Fruit fly (Drosophila melanogaster): Measurements from ENCODE around the gene Dpm2.
A peak's percentile ranks its signal among the peaks of the same experiment; 100 is the strongest.

Dpm2 gene

dm6 chr3L:3337345-3337928 lies 18.1 kb downstream of the Dpm2 start:
- no peak for TF ChIP-seq noc (tag; optimal IDR thresholded peaks at IDR 0.05)

DNA sequence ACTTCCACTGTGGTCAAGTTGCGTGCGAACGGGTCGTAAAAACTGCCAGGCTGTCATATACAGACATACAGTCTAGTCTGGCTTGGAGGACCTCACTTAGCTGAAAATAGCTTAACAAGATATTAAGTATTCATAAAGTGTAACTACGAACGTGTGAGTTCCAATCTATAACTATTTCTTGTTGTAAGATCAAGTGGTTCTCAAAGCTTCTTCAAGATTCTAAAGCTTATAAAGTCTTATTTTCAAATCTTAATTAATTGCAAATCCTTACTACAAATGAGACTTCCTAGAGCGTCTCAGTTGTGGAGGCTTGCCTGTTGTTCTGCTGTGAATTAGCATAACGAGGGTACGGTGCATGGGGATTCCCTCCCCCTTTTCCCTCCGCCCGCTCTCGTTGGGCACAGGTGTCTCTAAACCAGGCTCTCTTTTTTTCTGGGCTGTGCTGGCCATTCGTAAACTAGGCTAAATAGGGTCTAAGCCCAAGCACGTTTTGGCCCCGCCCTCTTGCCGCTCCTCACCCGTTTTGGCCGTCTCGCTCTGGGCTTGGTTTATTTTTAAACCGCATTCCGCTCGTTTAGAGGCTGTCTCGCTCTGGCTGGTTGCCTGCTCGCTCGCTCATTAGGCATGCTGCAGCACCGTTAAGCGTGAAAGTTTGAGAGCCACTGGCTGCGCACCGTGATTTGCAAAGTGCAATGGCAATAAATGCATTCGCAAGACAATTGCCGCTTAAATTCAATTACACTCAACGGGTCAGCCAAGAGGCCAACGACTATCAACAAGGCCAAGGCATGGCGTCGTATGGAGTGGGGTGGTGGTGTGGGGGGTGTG lies 18.9 kb downstream of the Dpm2 start:
- no peak for TF ChIP-seq noc (tag; optimal IDR thresholded peaks at IDR 0.05)

DNA sequence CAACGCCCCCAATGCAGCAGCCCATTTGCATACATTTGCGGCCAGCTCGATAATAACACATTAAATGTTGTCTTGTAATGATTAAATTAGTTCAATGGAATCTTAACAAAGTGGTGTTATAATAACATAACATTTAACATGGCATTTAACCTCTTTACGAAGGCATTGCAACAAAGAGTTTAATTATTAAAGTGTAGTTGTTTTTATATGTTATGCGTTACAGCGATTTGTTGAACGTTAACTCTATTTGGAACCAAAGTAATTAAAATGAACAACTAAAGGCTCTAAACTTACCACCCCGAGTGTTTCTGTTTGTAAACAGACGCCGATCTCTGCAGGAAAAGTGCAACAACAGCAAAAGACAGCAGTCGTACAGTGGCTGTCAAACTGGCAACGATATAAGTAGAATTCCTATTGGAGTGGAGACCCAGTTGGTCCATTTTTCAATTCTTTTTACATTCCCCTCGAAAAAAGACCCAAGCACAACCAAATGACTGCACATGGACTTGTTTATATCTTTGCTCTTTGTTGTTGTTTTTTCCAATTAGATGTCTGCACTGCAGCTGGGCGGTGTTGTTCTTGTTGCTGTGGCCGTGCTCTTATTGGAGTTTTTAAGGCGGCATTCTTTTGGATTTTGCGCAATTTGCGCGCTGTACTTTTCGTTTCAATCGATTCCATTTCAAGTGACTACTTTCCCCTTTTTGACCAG lies 19.7 kb downstream of the Dpm2 start:
- no peak for TF ChIP-seq noc (tag; optimal IDR thresholded peaks at IDR 0.05)

DNA sequence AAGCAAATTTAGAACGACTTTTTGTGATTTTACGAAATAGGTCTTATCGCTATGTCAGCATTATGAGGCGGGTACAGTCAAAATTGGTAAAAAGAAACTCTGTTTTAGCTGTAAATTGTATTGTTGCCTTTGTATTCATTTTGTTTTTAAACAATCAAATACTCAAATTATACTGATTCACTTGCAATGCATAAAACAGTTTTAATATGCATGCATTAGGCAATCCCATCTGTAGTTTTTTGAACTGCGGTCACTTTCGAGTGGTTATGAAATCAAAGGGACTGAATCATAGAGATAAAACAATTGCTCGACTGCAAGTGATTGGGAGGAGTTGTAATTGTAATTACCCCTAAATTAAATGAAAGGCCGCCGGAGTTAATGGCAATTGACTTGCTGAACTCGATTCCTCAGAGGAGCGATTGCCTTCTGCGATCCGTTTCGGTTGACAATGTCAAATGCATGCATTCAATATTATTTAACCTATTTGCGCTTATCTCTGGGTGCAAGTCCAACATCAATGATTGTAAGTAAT lies 20.4 kb downstream of the Dpm2 start:
- TF ChIP-seq noc (tag; optimal IDR thresholded peaks at IDR 0.05), result no peak

- no peak for TF ChIP-seq noc (tag; optimal IDR thresholded peaks at IDR 0.05)
Measured at dm6 chr3L:3342307-3342940, 23.1 kb downstream of the Dpm2 start.

DNA sequence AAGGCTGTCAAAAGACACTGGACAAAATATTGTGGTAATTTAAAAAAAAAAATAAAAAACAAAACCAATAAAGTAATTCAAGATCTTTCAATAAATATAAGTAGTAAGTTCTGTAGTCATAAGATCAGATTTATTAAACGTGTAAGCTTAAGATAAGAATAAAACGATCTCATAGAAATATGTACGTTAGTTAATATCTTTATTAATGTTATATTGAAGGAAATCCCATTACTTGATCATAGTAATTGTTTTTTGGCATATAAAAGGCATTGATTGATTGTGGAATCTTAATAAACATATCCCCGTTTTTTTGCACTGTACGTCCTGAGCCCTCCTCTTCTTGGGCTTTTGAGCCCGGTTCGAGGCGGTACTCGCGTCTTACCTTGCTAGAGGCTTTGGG lies 23.9 kb downstream of the Dpm2 start:
- TF ChIP-seq noc (tag; optimal IDR thresholded peaks at IDR 0.05), result peak; percentile 29

dm6 chr3L:3344528-3344927 lies 25.2 kb downstream of the Dpm2 start:
- no peak for TF ChIP-seq noc (tag; optimal IDR thresholded peaks at IDR 0.05)

- TF ChIP-seq noc (tag; optimal IDR thresholded peaks at IDR 0.05), result no peak
Measured at dm6 chr3L:3346294-3346693, 26.9 kb downstream of the Dpm2 start.

DNA sequence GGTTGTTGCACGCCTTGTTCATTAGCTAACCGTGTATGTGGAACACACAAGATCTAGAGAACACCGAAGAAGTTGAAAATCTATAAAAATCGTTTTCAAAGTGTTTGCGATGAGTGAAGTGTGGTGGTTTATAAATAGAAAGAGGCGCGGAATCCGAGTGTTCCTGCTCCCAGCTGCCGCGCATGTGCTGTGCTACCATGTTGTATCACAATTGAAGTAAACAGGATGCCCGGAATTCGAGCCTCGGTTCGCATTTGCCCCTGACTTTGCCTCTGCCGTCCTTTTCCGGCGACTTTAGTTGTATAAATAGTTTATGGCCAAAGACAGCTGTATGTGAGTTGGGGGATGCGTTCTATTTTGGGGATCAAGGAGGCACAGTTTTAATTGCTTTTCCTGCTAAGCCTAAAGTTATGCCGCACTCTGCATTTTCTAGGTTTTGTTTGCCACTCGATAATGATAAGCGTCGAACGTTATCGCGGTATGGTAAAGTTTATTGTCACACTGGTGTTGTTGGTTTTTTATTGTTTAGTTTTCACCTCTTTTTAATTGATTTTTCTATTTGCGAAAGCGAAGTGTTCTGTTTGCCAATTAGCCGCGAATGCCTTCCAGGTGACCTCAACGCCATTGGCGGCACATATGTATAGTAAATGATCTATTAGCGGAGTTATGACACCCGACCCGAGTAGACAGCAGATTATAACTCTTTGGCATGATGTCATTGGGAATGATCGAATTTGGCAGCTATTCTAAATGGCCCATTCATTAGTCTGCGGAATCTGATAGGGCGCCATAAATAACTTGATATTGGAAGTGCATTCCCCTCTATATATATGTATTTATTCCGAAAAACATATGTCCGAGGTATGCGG lies 29.8 kb downstream of the Dpm2 start:
- TF ChIP-seq noc (tag; optimal IDR thresholded peaks at IDR 0.05), result peak; percentile 23

DNA sequence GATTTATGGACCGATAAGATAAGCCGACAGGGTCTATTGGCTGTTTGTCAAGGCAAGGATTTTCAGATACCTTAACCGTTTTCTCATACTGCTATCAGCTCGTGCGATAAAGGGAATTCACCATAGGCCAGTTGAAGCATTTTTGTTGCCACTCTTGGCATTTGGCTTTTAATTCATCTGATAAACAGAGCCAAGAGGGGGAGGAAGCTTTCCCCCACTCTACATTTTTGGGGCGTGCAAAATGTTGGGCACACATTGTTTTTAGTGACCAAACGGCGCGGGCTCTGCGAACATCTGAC lies 30.4 kb downstream of the Dpm2 start:
- no peak for TF ChIP-seq noc (tag; optimal IDR thresholded peaks at IDR 0.05)

dm6 chr3L:3350572-3351343 lies 31.4 kb downstream of the Dpm2 start:
- TF ChIP-seq noc (tag; optimal IDR thresholded peaks at IDR 0.05), result peak; percentile 64

dm6 chr3L:3351814-3352359 lies 32.5 kb downstream of the Dpm2 start:
- TF ChIP-seq noc (tag; optimal IDR thresholded peaks at IDR 0.05), result no peak

DNA sequence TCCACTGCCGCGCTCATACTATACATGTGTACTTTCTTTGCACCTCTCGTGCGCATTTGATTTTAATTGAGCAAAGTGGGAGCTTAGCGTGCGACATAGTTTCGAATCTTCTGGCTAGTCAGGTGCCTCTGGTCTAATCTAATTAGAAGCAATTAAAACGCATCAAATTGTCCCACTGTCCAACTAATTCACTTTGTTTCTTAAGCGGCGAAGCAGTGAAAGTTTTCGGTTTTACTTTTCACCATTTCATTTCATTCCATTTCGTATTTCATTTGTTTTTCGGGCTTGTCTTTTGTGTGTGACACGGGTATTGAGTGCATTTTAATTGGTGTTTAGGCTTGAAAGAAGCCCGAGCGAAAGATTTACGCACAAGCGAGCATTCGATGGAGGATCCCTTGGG lies 33.2 kb downstream of the Dpm2 start:
- no peak for TF ChIP-seq noc (tag; optimal IDR thresholded peaks at IDR 0.05)

DNA sequence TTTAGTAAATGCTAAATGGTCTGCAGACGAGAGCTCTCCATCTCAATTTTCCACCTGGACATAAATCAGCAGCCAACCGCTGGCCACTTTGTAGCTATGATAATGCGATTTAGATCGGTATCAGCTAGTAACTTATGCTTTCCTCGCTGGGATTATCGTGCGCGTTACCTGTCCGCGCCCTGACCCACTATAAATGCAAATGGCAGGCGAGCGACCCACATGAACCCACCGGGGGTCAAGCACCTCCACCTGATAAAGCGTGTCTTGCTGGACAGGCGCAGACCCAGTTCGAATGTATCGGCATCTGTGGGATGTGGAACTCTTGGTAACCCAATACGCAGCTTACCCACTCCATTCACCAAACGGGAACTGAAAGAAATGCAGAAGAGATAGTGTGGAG lies 33.9 kb downstream of the Dpm2 start:
- TF ChIP-seq noc (tag; optimal IDR thresholded peaks at IDR 0.05), result no peak

Measured in whole organism, larva.